Fruit fly (Drosophila melanogaster): ENCODE results near the gene CG34452.

dm6 chr3L:15687802-15688201, at the start of gene CG34452:
- TF ChIP-seq MESR4 (GFP tag; optimal IDR thresholded peaks at IDR 0.05) (no peak), hbn (GFP tag; IDR thresholded peaks at IDR 0.05; ENCODE audit: partially characterized antibody) (no peak), CG11093 (GFP tag; IDR thresholded peaks at IDR 0.05) (no peak), Asciz (GFP tag; optimal IDR thresholded peaks at IDR 0.05) (no peak), zf30C (GFP tag; optimal IDR thresholded peaks at IDR 0.05) (no peak), CG6791 (GFP tag; IDR thresholded peaks at IDR 0.05; ENCODE audit: partially characterized antibody) (no peak), Mad (GFP tag; optimal IDR thresholded peaks at IDR 0.05) (no peak)
